Fruit fly (Drosophila melanogaster) whole organism, embryonic: ENCODE data around the gene Kal1.

Source experiments
- B-H1 ChIP-seq: fragments of 200-800 bp; sonication (Bioruptor generic); IDR thresholded peaks from 3 replicates; pipeline ENCODE4 v1.3.6; 2022; ENCODE audit warnings: missing biosample characterization, missing genetic modification characterization
- B-H2 ChIP-seq: fragments of 200-800 bp; sonication (Bioruptor generic); optimal IDR thresholded peaks from 2 replicates; lab custom pipeline; 2018; ENCODE audit warnings: missing biosample characterization, mild to moderate bottlenecking, missing genetic modification characterization
- BEAF-32 ChIP-seq: fragments of 200-800 bp; sonication (Bioruptor generic); optimal IDR thresholded peaks from 3 replicates; lab custom pipeline; 2017; ENCODE audit warnings: missing biosample characterization, missing genetic modification characterization, mild to moderate bottlenecking, moderate library complexity, missing genetic modification reagents
- CG10209 ChIP-seq: fragments of 200-800 bp; sonication (Bioruptor generic); optimal IDR thresholded peaks from 3 replicates; lab custom pipeline; 2017; ENCODE audit warnings: missing biosample characterization, mild to moderate bottlenecking, missing genetic modification characterization, missing genetic modification reagents
- CG10654 ChIP-seq: fragments of 200-800 bp; sonication (Bioruptor generic); optimal IDR thresholded peaks from 2 replicates; lab custom pipeline; 2016; ENCODE audit warnings: missing biosample characterization, missing genetic modification characterization
- CG11398 ChIP-seq: fragments of 200-800 bp; sonication (Bioruptor generic); optimal IDR thresholded peaks from 2 replicates; lab custom pipeline; 2016; ENCODE audit warnings: missing biosample characterization, missing genetic modification characterization
- CG13287 ChIP-seq: fragments of 200-800 bp; sonication (Bioruptor generic); IDR thresholded peaks from 2 replicates; pipeline ENCODE4 v1.3.6; 2022; ENCODE audit warnings: missing biosample characterization, missing genetic modification characterization; ENCODE audit not compliant: partially characterized antibody
- CG16779 ChIP-seq: fragments of 200-800 bp; sonication (Bioruptor generic); IDR thresholded peaks from 2 replicates; pipeline ENCODE4 v1.3.6; 2022; ENCODE audit warnings: missing biosample characterization, missing genetic modification characterization
- CG17568 ChIP-seq: fragments of 200-800 bp; sonication (Bioruptor generic); optimal IDR thresholded peaks from 2 replicates; lab custom pipeline; 2018; ENCODE audit warnings: missing biosample characterization, mild to moderate bottlenecking, missing genetic modification characterization, moderate library complexity
- CG4282 ChIP-seq: fragments of 200-800 bp; sonication (Bioruptor generic); optimal IDR thresholded peaks from 2 replicates; lab custom pipeline; 2016; ENCODE audit warnings: missing biosample characterization, missing genetic modification characterization
- CG43689 ChIP-seq: fragments of 200-800 bp; sonication (Bioruptor generic); IDR thresholded peaks from 2 replicates; pipeline ENCODE4 v1.3.6; 2022; ENCODE audit warnings: missing biosample characterization, missing genetic modification characterization
- CG5953 ChIP-seq: fragments of 200-800 bp; sonication (Bioruptor generic); IDR thresholded peaks from 2 replicates; pipeline ENCODE4 v1.3.6; 2022; ENCODE audit warnings: missing biosample characterization, missing genetic modification characterization
- CG7745 ChIP-seq: fragments of 200-800 bp; sonication (Bioruptor generic); optimal IDR thresholded peaks from 2 replicates; lab custom pipeline; 2018; ENCODE audit warnings: missing biosample characterization, mild to moderate bottlenecking, missing genetic modification characterization, moderate library complexity
- CG7963 ChIP-seq: fragments of 200-800 bp; sonication (Bioruptor generic); IDR thresholded peaks from 3 replicates; pipeline ENCODE4 v1.3.6; 2022; ENCODE audit warnings: missing biosample characterization, missing genetic modification characterization; ENCODE audit not compliant: partially characterized antibody
- CG7987 ChIP-seq: fragments of 200-800 bp; sonication (Bioruptor generic); optimal IDR thresholded peaks from 2 replicates; lab custom pipeline; 2018; ENCODE audit warnings: missing biosample characterization, mild to moderate bottlenecking, missing genetic modification characterization, moderate library complexity
- CG8388 ChIP-seq: fragments of 200-800 bp; sonication (Bioruptor generic); optimal IDR thresholded peaks from 2 replicates; lab custom pipeline; 2019; ENCODE audit warnings: missing biosample characterization, mild to moderate bottlenecking, missing genetic modification characterization, moderate library complexity
- CG9797 ChIP-seq: fragments of 200-800 bp; sonication (Bioruptor generic); optimal IDR thresholded peaks from 3 replicates; lab custom pipeline; 2018; ENCODE audit warnings: missing biosample characterization, mild to moderate bottlenecking, missing genetic modification characterization
- Dbx ChIP-seq: fragments of 200-800 bp; sonication (Bioruptor generic); IDR thresholded peaks from 3 replicates; pipeline ENCODE4 v1.3.6; 2022; ENCODE audit warnings: missing biosample characterization, missing genetic modification characterization
- Doc2 ChIP-seq: fragments of 200-800 bp; sonication (Bioruptor generic); IDR thresholded peaks from 2 replicates; pipeline ENCODE4 v1.3.6; 2022; ENCODE audit warnings: missing biosample characterization, missing genetic modification characterization
- Elba2 ChIP-seq: fragments of 200-800 bp; sonication (Bioruptor generic); optimal IDR thresholded peaks from 3 replicates; lab custom pipeline; 2016; ENCODE audit warnings: missing biosample characterization, missing genetic modification characterization
- Lhr ChIP-seq: fragments of 200-800 bp; sonication (Bioruptor generic); optimal IDR thresholded peaks from 3 replicates; lab custom pipeline; 2017; ENCODE audit warnings: mild to moderate bottlenecking, missing biosample characterization, missing genetic modification reagents, missing genetic modification characterization
- MBD-R2 ChIP-seq: fragments of 200-800 bp; sonication (Bioruptor generic); IDR thresholded peaks from 2 replicates; pipeline ENCODE4 v1.3.6; 2022; ENCODE audit warnings: missing biosample characterization, missing genetic modification characterization
- Max ChIP-seq: fragments of 200-800 bp; sonication (Bioruptor generic); optimal IDR thresholded peaks from 2 replicates; lab custom pipeline; 2016; ENCODE audit warnings: missing biosample characterization, mild to moderate bottlenecking, missing genetic modification characterization
- Med ChIP-seq: fragments of 200-800 bp; sonication (Bioruptor generic); peaks from one replicate; lab custom pipeline; 2016; ENCODE audit warnings: missing biosample characterization, missing genetic modification characterization, mild to moderate bottlenecking, inconsistent platforms, moderate library complexity
- PHDP ChIP-seq: fragments of 200-800 bp; sonication (Bioruptor generic); optimal IDR thresholded peaks from 3 replicates; lab custom pipeline; 2018; ENCODE audit warnings: missing biosample characterization, mild to moderate bottlenecking, missing genetic modification characterization, moderate library complexity
- Tbp ChIP-seq: fragments of >200 bp; optimal IDR thresholded peaks from 2 replicates; lab custom pipeline; 2018; ENCODE audit warnings: missing biosample characterization, missing genetic modification characterization
- ap ChIP-seq: fragments of 200-800 bp; sonication (Bioruptor generic); IDR thresholded peaks from 2 replicates; pipeline ENCODE4 v1.3.6; 2022; ENCODE audit warnings: missing biosample characterization, missing genetic modification characterization
- ara ChIP-seq: fragments of 200-800 bp; sonication (Bioruptor generic); IDR thresholded peaks from 2 replicates; pipeline ENCODE4 v1.3.6; 2022; ENCODE audit warnings: missing biosample characterization, missing genetic modification characterization
- btn ChIP-seq: fragments of 200-800 bp; sonication (Bioruptor generic); optimal IDR thresholded peaks from 2 replicates; lab custom pipeline; 2016; ENCODE audit warnings: missing biosample characterization, missing genetic modification characterization
- cas ChIP-seq: fragments of 200-800 bp; sonication (Bioruptor generic); IDR thresholded peaks from 2 replicates; pipeline ENCODE4 v1.3.6; 2022; ENCODE audit warnings: missing biosample characterization, missing genetic modification characterization
- chinmo ChIP-seq: fragments of 200-800 bp; sonication (Bioruptor generic); IDR thresholded peaks from 4 replicates; pipeline ENCODE4 v1.3.6; 2022; ENCODE audit warnings: missing biosample characterization, missing genetic modification characterization; ENCODE audit not compliant: partially characterized antibody
- chm ChIP-seq: fragments of 200-800 bp; sonication (Bioruptor generic); IDR thresholded peaks from 2 replicates; pipeline ENCODE4 v1.3.6; 2022; ENCODE audit warnings: missing biosample characterization, missing genetic modification characterization
- crol ChIP-seq: fragments of 200-800 bp; sonication (Bioruptor generic); IDR thresholded peaks from 2 replicates; pipeline ENCODE4 v1.3.6; 2022; ENCODE audit warnings: missing biosample characterization, missing genetic modification characterization
- crp ChIP-seq, 2 experiments: fragments of 200-800 bp; sonication (Bioruptor generic); optimal IDR thresholded peaks; 2 replicates in 1 of 2; 3 replicates in 1 of 2; lab custom pipeline; 2017; ENCODE audit warnings: missing biosample characterization in 2 of 2, missing genetic modification characterization in 2 of 2, mild to moderate bottlenecking in 1 of 2, moderate library complexity in 1 of 2
- danr ChIP-seq: fragments of 200-800 bp; sonication (Bioruptor generic); IDR thresholded peaks from 2 replicates; pipeline ENCODE4 v1.3.6; 2022; ENCODE audit warnings: missing biosample characterization, missing genetic modification characterization
- exex ChIP-seq: fragments of 200-800 bp; sonication (Bioruptor generic); optimal IDR thresholded peaks from 4 replicates; lab custom pipeline; 2018; ENCODE audit warnings: missing biosample characterization, mild to moderate bottlenecking, missing genetic modification characterization, moderate library complexity
- gsb ChIP-seq: fragments of 200-800 bp; sonication (Bioruptor generic); IDR thresholded peaks from 2 replicates; pipeline ENCODE4 v1.3.6; 2022; ENCODE audit warnings: missing biosample characterization, missing genetic modification characterization
- hkb ChIP-seq, 2 experiments: fragments of 200-800 bp in 1 of 2; fragments of >200 bp in 1 of 2; sonication (Bioruptor generic) in 1 of 2; IDR thresholded peaks in 1 of 2; optimal IDR thresholded peaks in 1 of 2; 2 replicates each; pipeline versions ENCODE4 v1.3.6 to Lab custom; 2017 to 2022; ENCODE audit warnings: missing biosample characterization in 1 of 2, missing genetic modification characterization in 1 of 2
- inv ChIP-seq: fragments of 200-800 bp; sonication (Bioruptor generic); IDR thresholded peaks from 2 replicates; pipeline ENCODE4 v1.3.6; 2022; ENCODE audit warnings: missing biosample characterization, missing genetic modification characterization; ENCODE audit not compliant: partially characterized antibody
- jigr1 ChIP-seq: fragments of 200-800 bp; sonication (Bioruptor generic); IDR thresholded peaks from 3 replicates; pipeline ENCODE4 v1.3.6; 2022; ENCODE audit warnings: missing biosample characterization, missing genetic modification characterization
- jumu ChIP-seq: fragments of 200-800 bp; sonication (Bioruptor generic); optimal IDR thresholded peaks from 3 replicates; lab custom pipeline; 2016; ENCODE audit warnings: missing biosample characterization, missing genetic modification characterization
- lilli ChIP-seq: fragments of 200-800 bp; sonication (Bioruptor generic); optimal IDR thresholded peaks from 3 replicates; lab custom pipeline; 2016; ENCODE audit warnings: missing biosample characterization, missing genetic modification characterization
- maf-S ChIP-seq: fragments of 200-800 bp; sonication (Bioruptor generic); optimal IDR thresholded peaks from 2 replicates; lab custom pipeline; 2016; ENCODE audit warnings: missing biosample characterization, missing genetic modification characterization
- mirr ChIP-seq: fragments of 200-800 bp; sonication (Bioruptor generic); optimal IDR thresholded peaks from 3 replicates; lab custom pipeline; 2018; ENCODE audit warnings: missing biosample characterization, mild to moderate bottlenecking, missing genetic modification characterization
- phol ChIP-seq: fragments of 200-800 bp; sonication (Bioruptor generic); optimal IDR thresholded peaks from 3 replicates; lab custom pipeline; 2018; ENCODE audit warnings: missing biosample characterization, mild to moderate bottlenecking, missing genetic modification characterization, moderate library complexity
- tap ChIP-seq: fragments of 200-800 bp; optimal IDR thresholded peaks from 3 replicates; lab custom pipeline; 2019; ENCODE audit warnings: missing biosample characterization, mild to moderate bottlenecking, missing genetic modification characterization, moderate library complexity
- wek ChIP-seq: fragments of 200-800 bp; sonication (Bioruptor generic); optimal IDR thresholded peaks from 3 replicates; lab custom pipeline; 2018; ENCODE audit warnings: missing biosample characterization, mild to moderate bottlenecking, missing genetic modification characterization, moderate library complexity
- zfh2 ChIP-seq: fragments of 200-800 bp; sonication (Bioruptor generic); optimal IDR thresholded peaks from 2 replicates; lab custom pipeline; 2016; ENCODE audit warnings: missing biosample characterization, missing genetic modification characterization

The Kal1 gene

DNA sequence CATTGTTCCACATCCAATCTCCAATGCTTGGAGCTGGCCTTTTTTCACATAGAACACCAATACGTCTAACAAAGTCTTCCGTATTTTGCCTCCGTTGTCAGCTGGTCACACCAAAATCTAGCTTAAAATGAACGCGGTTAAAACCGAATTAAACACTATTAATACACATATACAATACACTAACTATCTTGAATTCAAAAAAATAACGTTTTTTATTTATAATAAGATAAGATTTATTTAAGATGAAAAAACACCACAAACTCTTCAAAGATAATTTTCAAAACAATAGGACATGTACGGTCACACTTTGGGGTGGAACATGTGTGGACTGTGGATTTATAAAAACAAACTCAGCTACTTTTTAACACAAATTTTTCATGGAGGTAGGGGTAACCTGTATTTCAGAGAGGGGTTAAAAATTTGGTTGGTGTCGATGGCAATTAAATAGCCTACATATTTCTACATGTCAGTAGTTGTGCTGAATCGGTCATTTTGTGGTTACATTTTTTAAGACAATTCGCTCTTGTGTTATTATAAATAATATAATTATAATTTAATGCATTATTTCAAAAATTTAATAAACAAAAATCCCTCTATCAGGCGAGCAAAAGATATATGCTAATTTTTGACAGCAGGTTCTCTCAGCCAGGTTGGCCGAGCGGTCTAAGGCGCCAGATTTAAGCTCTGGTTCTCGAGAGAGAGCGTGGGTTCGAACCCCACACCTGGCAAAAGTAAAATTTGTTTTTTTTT is 28.7 kb upstream of the Kal1 start, which contains the start of gene CG13605 (continued):
- TF ChIP-seq crol, result no peak
- no peak for TF ChIP-seq CG13287
- TF ChIP-seq CG10654, result peak; percentile 57
- peak; percentile 64 for TF ChIP-seq tap
- peak; percentile 73 for TF ChIP-seq Dbx (GFP tag; lab: Robert Waterston, UW)
- TF ChIP-seq zfh2, result peak; percentile 68
- TF ChIP-seq btn (GFP tag; lab: Kevin White, UChicago), result no peak
- TF ChIP-seq ara (GFP tag; lab: Robert Waterston, UW), result peak; percentile 44; the same call in 1 of the 2 replicates
- peak; percentile 24 for TF ChIP-seq jumu (GFP tag; lab: Kevin White, UChicago)
- 0 out of 2 replicates have a peak, but pooled peaks have one; percentile 16 for TF ChIP-seq CG43689 (GFP tag; lab: Robert Waterston, UW)
- TF ChIP-seq mirr (GFP tag; lab: Kevin White, UChicago), result peak; percentile 6
- TF ChIP-seq CG4282 (GFP tag; lab: Kevin White, UChicago), result peak; percentile 16
- no peak for TF ChIP-seq Tbp (GFP tag; lab: Kevin White, UChicago)
- no peak for TF ChIP-seq Doc2 (GFP tag; lab: Robert Waterston, UW)
- TF ChIP-seq CG7745 (tag; lab: Kevin White, UChicago), result peak; percentile 65
- peak; percentile 71 for TF ChIP-seq CG8388
- TF ChIP-seq CG7987 (GFP tag; lab: Kevin White, UChicago), result peak; percentile 55
- TF ChIP-seq cas (GFP tag; lab: Robert Waterston, UW), result peak; percentile 74
- peak; percentile 94 for TF ChIP-seq Med (GFP tag; lab: Kevin White, UChicago)
- no peak for TF ChIP-seq CG5953 (GFP tag; lab: Robert Waterston, UW)
- peak; percentile 85 for TF ChIP-seq PHDP
- no peak for TF ChIP-seq crp (GFP tag; optimal IDR thresholded peaks at IDR 0.05; lab: Kevin White, UChicago)
- TF ChIP-seq wek (GFP tag; lab: Kevin White, UChicago), result peak; percentile 35
- TF ChIP-seq CG7963 (GFP tag; lab: Robert Waterston, UW), result no peak
- no peak for TF ChIP-seq CG11398 (GFP tag; lab: Kevin White, UChicago)
- peak; percentile 5; the same call in 1 of the 4 replicates for TF ChIP-seq chinmo
- peak; percentile 79 for TF ChIP-seq CG17568 (GFP tag; lab: Kevin White, UChicago)
- peak; percentile 53 for TF ChIP-seq gsb (GFP tag; lab: Robert Waterston, UW)
- peak; percentile 57 for TF ChIP-seq phol (tag; lab: Kevin White, UChicago)
- peak; percentile 58 for TF ChIP-seq ap (GFP tag; lab: Robert Waterston, UW)
- TF ChIP-seq lilli, result peak; percentile 82
- TF ChIP-seq BEAF-32, result peak; percentile 37
- peak; percentile 57 for TF ChIP-seq B-H2
- TF ChIP-seq Elba2 (GFP tag; lab: Kevin White, UChicago), result no peak
- peak; percentile 55 for TF ChIP-seq exex
- no peak for TF ChIP-seq inv
- peak; percentile 75; the same call in 1 of the 2 replicates for TF ChIP-seq chm (GFP tag; lab: Robert Waterston, UW)
- peak; percentile 80 for TF ChIP-seq CG10209 (GFP tag; lab: Kevin White, UChicago)
- peak; percentile 57 for TF ChIP-seq maf-S (GFP tag; lab: Kevin White, UChicago)
- TF ChIP-seq CG16779 (GFP tag; lab: Robert Waterston, UW), result peak; percentile 60; the same call in 1 of the 2 replicates
- peak; percentile 45 for TF ChIP-seq Lhr (GFP tag; lab: Kevin White, UChicago)
- TF ChIP-seq Max (GFP tag; lab: Kevin White, UChicago), result peak; percentile 34
- peak; percentile 48; the same call in 1 of the 2 replicates for TF ChIP-seq MBD-R2
- TF ChIP-seq hkb (optimal IDR thresholded peaks at IDR 0.05; lab: Kevin White, UChicago), result no peak
- TF ChIP-seq hkb (GFP tag; IDR thresholded peaks at IDR 0.05; lab: Robert Waterston, UW), result peak; percentile 81
- TF ChIP-seq danr, result 0 out of 2 replicates have a peak, but pooled peaks have one; percentile 27
- peak; percentile 59; the same call in 2 of the 3 replicates for TF ChIP-seq B-H1 (GFP tag; lab: Robert Waterston, UW)
- TF ChIP-seq CG9797, result peak; percentile 90
- TF ChIP-seq jigr1 (GFP tag; lab: Robert Waterston, UW), result no peak
